Fruit fly (Drosophila melanogaster) whole organism, wandering third instar larva: ENCODE measurements around the gene yellow-b.

Experiments used
- Hnf4 ChIP-seq: fragments of 200-800 bp; sonication (Bioruptor generic); optimal IDR thresholded peaks from 2 replicates; lab custom pipeline; 2016; ENCODE audit warnings: missing biosample characterization, mild to moderate bottlenecking, missing genetic modification characterization
- Hr83 ChIP-seq: fragments of 200-300 bp; sonication (Bioruptor generic); optimal IDR thresholded peaks from 2 replicates; lab custom pipeline; 2016; ENCODE audit warnings: missing biosample characterization, mild to moderate bottlenecking, missing genetic modification characterization, moderate library complexity; ENCODE audit not compliant: poor library complexity, severe bottlenecking
- OdsH ChIP-seq: fragments of 200-800 bp; sonication (Bioruptor generic); optimal IDR thresholded peaks from 2 replicates; lab custom pipeline; 2016; ENCODE audit warnings: missing biosample characterization, mild to moderate bottlenecking, missing genetic modification characterization
- Rel ChIP-seq, 2 experiments: fragments of 200-800 bp; sonication (Bioruptor generic) in 1 of 2; optimal IDR thresholded peaks; 2 replicates in 1 of 2; 3 replicates in 1 of 2; lab custom pipeline; 2016 to 2019; ENCODE audit warnings: mild to moderate bottlenecking in 2 of 2, missing biosample characterization in 2 of 2, missing genetic modification characterization in 2 of 2, moderate library complexity in 1 of 2
- brk ChIP-seq: fragments of 200-800 bp; sonication (Bioruptor generic); optimal IDR thresholded peaks from 2 replicates; lab custom pipeline; 2016; ENCODE audit warnings: missing biosample characterization, mild to moderate bottlenecking, missing genetic modification characterization
- fru ChIP-seq: fragments of 200-800 bp; sonication (Bioruptor generic); optimal IDR thresholded peaks from 3 replicates; lab custom pipeline; 2016; ENCODE audit warnings: missing biosample characterization, mild to moderate bottlenecking, missing genetic modification characterization
- h ChIP-seq: fragments of 200-800 bp; sonication (Bioruptor generic); optimal IDR thresholded peaks from 3 replicates; lab custom pipeline; 2016; ENCODE audit warnings: missing biosample characterization, mild to moderate bottlenecking, missing genetic modification characterization
- jim ChIP-seq: fragments of 175-275, 200-325 bp; sonication (Bioruptor generic); optimal IDR thresholded peaks from 2 replicates; lab custom pipeline; 2016; ENCODE audit warnings: missing biosample characterization, mild to moderate bottlenecking, missing genetic modification characterization
- pan ChIP-seq: fragments of >200 bp; optimal IDR thresholded peaks from 2 replicates; lab custom pipeline; 2017
- psq ChIP-seq: fragments of 200-800 bp; sonication (Bioruptor generic); optimal IDR thresholded peaks from 3 replicates; lab custom pipeline; 2017; ENCODE audit warnings: missing biosample characterization, mild to moderate bottlenecking, missing genetic modification characterization, moderate library complexity
- rgr ChIP-seq: fragments of 200-800 bp; sonication (Bioruptor generic); optimal IDR thresholded peaks from 3 replicates; lab custom pipeline; 2016; ENCODE audit warnings: missing biosample characterization, mild to moderate bottlenecking, missing genetic modification characterization
- sv ChIP-seq: fragments of 200-800 bp; sonication (Bioruptor generic); optimal IDR thresholded peaks from 3 replicates; lab custom pipeline; 2016; ENCODE audit warnings: missing biosample characterization, missing genetic modification characterization
- tai ChIP-seq: sonication (Bioruptor generic); optimal IDR thresholded peaks from 2 replicates; lab custom pipeline; 2016; ENCODE audit warnings: missing biosample characterization, missing genetic modification characterization
- usp ChIP-seq: fragments of >200 bp; optimal IDR thresholded peaks from 2 replicates; lab custom pipeline; 2017; ENCODE audit warnings: missing biosample characterization, missing genetic modification characterization

dm6 chr2L:16718446-16719173 lies 35.5 kb upstream of the yellow-b start:
- no peak for TF ChIP-seq usp (GFP tag; lab: Kevin White, UChicago)
- no peak for TF ChIP-seq psq (GFP tag; lab: Kevin White, UChicago)
- TF ChIP-seq sv (GFP tag; lab: Kevin White, UChicago), result no peak
- no peak for TF ChIP-seq h (GFP tag; lab: Kevin White, UChicago)
- TF ChIP-seq OdsH, result no peak
- no peak for TF ChIP-seq fru (GFP tag; lab: Kevin White, UChicago)
- TF ChIP-seq rgr (GFP tag; lab: Kevin White, UChicago), result no peak
- no peak for TF ChIP-seq jim
- TF ChIP-seq Hr83 (GFP tag; lab: Kevin White, UChicago), result no peak
- no peak for TF ChIP-seq pan (lab: Kevin White, UChicago)
- no peak for TF ChIP-seq brk (GFP tag; lab: Kevin White, UChicago)
- no peak for TF ChIP-seq Rel (GFP tag; optimal IDR thresholded peaks at IDR 0.05; lab: Kevin White, UChicago)
- no peak for TF ChIP-seq Rel (tag; optimal IDR thresholded peaks at IDR 0.05; lab: Kevin White, UChicago)
- no peak for TF ChIP-seq tai (GFP tag; lab: Kevin White, UChicago)
- no peak for TF ChIP-seq Hnf4
